Worm (Caenorhabditis elegans): ENCODE results near the gene mms-19.

Gene mms-19

ce11 chrV:5504807-5505442 is 9.2 kb upstream of the mms-19 start, which contains the start of the genes dnj-19 and nhr-47 (continued):
- no peak for TF ChIP-seq nhr-237 (tag; optimal IDR thresholded peaks at IDR 0.05)
- TF ChIP-seq ztf-4 (tag; optimal IDR thresholded peaks at IDR 0.05) = peak; percentile 59
- peak; percentile 89 for TF ChIP-seq nfya-1 (tag; optimal IDR thresholded peaks at IDR 0.05; ENCODE audit: insufficient read depth)
- TF ChIP-seq aly-2 (tag; optimal IDR thresholded peaks at IDR 0.05) = no peak
- TF ChIP-seq fkh-2 (tag; optimal IDR thresholded peaks at IDR 0.05) = no peak
- no peak for TF ChIP-seq zag-1 (tag; optimal IDR thresholded peaks at IDR 0.05)
- peak; percentile 87 for TF ChIP-seq nhr-43 (tag; optimal IDR thresholded peaks at IDR 0.05; ENCODE audit: poor library complexity, severe bottlenecking)
- TF ChIP-seq ama-1 (optimal IDR thresholded peaks at IDR 0.05) = peak; percentile 68
- TF ChIP-seq pha-4 (tag; optimal IDR thresholded peaks at IDR 0.05) = peak; percentile 85
- peak; percentile 21 for TF ChIP-seq nhr-77 (tag; optimal IDR thresholded peaks at IDR 0.05)
- TF ChIP-seq nhr-25 (tag; optimal IDR thresholded peaks at IDR 0.05) = peak; percentile 92
- TF ChIP-seq jun-1 (tag; optimal IDR thresholded peaks at IDR 0.05) = peak; percentile 91
- peak; percentile 84 for TF ChIP-seq lin-15B (tag; optimal IDR thresholded peaks at IDR 0.05)

DNA sequence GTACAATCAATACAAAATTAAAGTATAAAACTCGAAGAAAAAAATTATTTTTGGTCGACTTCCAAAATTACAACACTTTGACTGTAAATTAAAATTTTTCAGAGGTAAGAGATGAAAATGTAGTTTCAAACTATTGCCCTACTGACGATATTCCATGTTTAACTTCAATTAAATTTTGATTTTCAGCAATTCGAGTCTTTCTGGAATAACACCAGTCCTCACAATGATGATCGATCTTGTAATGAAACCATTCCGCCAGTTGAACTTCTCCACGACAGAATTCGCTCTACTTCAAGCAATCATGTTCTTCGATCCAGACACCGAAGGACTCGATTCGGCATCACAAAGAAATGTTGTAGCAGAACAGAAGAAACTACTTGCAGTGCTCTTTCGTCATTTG is 5.0 kb upstream of the mms-19 start:
- TF ChIP-seq ceh-9 (tag; optimal IDR thresholded peaks at IDR 0.05) (no peak), pqm-1 (tag; optimal IDR thresholded peaks at IDR 0.05) (no peak), lin-15B (tag; optimal IDR thresholded peaks at IDR 0.05) (no peak), zag-1 (tag; optimal IDR thresholded peaks at IDR 0.05) (no peak), lin-39 (tag; optimal IDR thresholded peaks at IDR 0.05) (no peak), daf-12 (tag; optimal IDR thresholded peaks at IDR 0.05) (no peak), mdl-1 (tag; optimal IDR thresholded peaks at IDR 0.05) (no peak), nhr-12 (tag; optimal IDR thresholded peaks at IDR 0.05) (no peak), unc-39 (tag; optimal IDR thresholded peaks at IDR 0.05) (no peak), snpc-4 (tag; optimal IDR thresholded peaks at IDR 0.05) (no peak), nhr-28 (tag; optimal IDR thresholded peaks at IDR 0.05) (no peak), mml-1 (tag; optimal IDR thresholded peaks at IDR 0.05) (no peak)

DNA sequence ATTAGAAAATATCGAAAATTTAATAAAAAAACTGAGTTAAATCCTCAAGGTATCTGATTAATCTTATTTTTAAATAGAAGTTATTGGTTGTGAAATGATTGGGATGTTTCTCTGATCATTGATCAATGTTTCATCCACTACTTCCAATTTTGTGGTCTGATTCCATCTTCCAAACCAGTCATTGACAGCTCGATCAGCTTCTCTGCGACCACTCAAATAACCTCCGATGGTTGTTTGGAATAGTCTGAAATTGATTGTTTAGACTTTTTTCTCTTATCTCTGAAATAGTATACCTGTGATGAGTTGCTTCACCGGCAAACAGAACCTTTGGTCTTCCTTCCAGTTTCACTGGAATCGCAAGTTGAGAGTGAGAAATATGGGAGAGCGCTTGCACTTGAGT is 4.2 kb upstream of the mms-19 start:
- TF ChIP-seq ZK546.5 (tag; optimal IDR thresholded peaks at IDR 0.05) = no peak
- TF ChIP-seq ama-1 (optimal IDR thresholded peaks at IDR 0.05) = peak; percentile 47
- TF ChIP-seq nhr-76 (tag; optimal IDR thresholded peaks at IDR 0.05) = no peak
- peak; percentile 3 for TF ChIP-seq pqm-1 (tag; optimal IDR thresholded peaks at IDR 0.05)
- TF ChIP-seq elt-2 (tag; optimal IDR thresholded peaks at IDR 0.05) = peak; percentile 15

DNA sequence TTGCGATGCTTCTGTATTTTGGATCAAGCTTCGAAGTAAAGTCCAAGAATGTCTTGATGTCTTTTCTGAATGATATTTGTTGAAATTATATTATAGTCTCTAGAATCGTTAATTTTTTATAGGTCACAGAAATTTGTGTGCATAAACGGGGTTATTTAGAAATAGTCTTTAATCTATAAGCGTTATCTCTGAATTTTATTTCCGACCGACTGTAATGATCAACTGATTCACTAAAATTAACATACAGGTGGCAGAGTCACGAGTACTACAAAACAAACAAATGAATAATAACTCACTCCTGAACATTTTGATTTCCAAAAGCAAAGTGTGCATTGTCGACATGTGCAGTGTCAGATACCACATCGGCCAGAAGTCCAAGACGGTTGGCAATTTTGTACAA is 2.4 kb upstream of the mms-19 start:
- TF ChIP-seq ztf-11 (tag; optimal IDR thresholded peaks at IDR 0.05) (no peak), elt-3 (tag; optimal IDR thresholded peaks at IDR 0.05) (no peak), aly-2 (tag; optimal IDR thresholded peaks at IDR 0.05) (no peak), elt-2 (tag; optimal IDR thresholded peaks at IDR 0.05) (peak; percentile 64), jun-1 (tag; optimal IDR thresholded peaks at IDR 0.05) (peak; percentile 0), pqm-1 (tag; optimal IDR thresholded peaks at IDR 0.05) (peak; percentile 81), nhr-43 (tag; optimal IDR thresholded peaks at IDR 0.05; ENCODE audit: poor library complexity, severe bottlenecking) (no peak), hmg-11 (tag; optimal IDR thresholded peaks at IDR 0.05) (no peak), pha-4 (tag; optimal IDR thresholded peaks at IDR 0.05) (peak; percentile 9), fkh-10 (GFP tag; optimal IDR thresholded peaks at IDR 0.05) (no peak)

DNA sequence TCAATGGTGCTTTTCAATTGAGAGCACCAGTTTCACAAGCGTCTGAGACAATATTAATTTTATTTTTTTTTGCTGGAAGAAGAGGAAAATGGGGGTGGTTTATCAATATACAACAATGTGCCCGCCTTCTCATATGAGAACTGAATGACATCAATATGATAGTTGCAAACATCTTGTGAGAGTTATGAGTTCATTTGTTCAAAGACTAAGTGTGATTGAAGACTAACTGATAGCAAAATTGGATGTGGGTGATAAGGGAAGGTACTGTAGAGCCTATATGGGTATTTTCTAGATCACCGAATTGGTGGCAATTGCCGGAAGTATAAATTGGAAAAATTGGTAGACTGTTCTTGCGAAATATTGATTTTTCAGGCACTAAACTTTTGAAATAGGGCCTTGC is 1.6 kb upstream of the mms-19 start:
- TF ChIP-seq pqm-1 (tag; optimal IDR thresholded peaks at IDR 0.05) = peak; percentile 95
- TF ChIP-seq jun-1 (tag; optimal IDR thresholded peaks at IDR 0.05) = peak; percentile 58
- TF ChIP-seq nhr-77 (tag; optimal IDR thresholded peaks at IDR 0.05) = no peak
- TF ChIP-seq elt-2 (tag; optimal IDR thresholded peaks at IDR 0.05) = peak; percentile 93
- no peak for TF ChIP-seq lin-39 (tag; optimal IDR thresholded peaks at IDR 0.05)
- TF ChIP-seq ceh-28 (tag; optimal IDR thresholded peaks at IDR 0.05) = peak; percentile 4

DNA sequence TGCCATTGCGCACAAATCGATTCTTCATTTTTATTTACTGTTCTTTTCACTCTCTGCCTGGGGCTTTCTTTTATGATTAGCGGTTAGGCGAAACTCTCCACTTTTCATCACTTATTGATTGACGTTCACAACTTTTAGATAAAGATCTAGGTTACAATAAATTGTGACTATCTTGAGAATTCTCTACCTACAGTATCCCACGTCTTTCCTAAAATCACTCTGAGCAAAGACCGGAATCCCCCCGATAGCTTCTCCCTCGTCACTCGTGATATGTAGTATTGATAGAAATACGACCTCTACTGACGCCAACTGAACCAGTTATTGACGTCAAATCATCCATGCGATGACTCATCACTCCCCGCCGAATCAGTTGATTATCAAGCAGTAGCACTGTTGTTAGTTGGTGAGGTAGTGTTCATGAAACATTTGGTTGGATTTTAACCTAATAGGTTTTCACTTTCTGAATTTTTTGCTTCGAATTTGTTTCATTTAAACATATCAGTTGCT is 7.6 kb downstream of the mms-19 start, which contains the start of gene hir-1:
Gene hir-1 (plus strand): TSS at position 405 of the 507 bp plus-strand sequence.
- TF ChIP-seq tbx-2 (tag; optimal IDR thresholded peaks at IDR 0.05) = no peak
- TF ChIP-seq pha-4 (tag; optimal IDR thresholded peaks at IDR 0.05) = peak; percentile 18
- peak; percentile 74 for TF ChIP-seq jun-1 (tag; optimal IDR thresholded peaks at IDR 0.05)
- no peak for TF ChIP-seq nhr-67 (tag; optimal IDR thresholded peaks at IDR 0.05)
- peak; percentile 53 for TF ChIP-seq nhr-25 (tag; optimal IDR thresholded peaks at IDR 0.05)
- peak; percentile 18 for TF ChIP-seq ceh-28 (tag; optimal IDR thresholded peaks at IDR 0.05)
